Fruit fly (Drosophila melanogaster) whole organism, prepupa: ENCODE results near the gene M1BP.
A peak's percentile ranks its signal among the peaks of the same experiment; 100 is the strongest.

Experiments used
- Blimp-1 ChIP-seq: fragments of 200-800 bp; sonication (Bioruptor generic); optimal IDR thresholded peaks from 3 replicates; lab custom pipeline; 2017; ENCODE audit warnings: missing biosample characterization, missing genetic modification characterization, mild to moderate bottlenecking, moderate library complexity, missing genetic modification reagents
- CG10631 ChIP-seq: fragments of 200-800 bp; sonication (Bioruptor generic); optimal IDR thresholded peaks from 2 replicates; lab custom pipeline; 2016; ENCODE audit warnings: missing biosample characterization, missing genetic modification characterization
- CG10669 ChIP-seq: fragments of 200-800 bp; sonication (Bioruptor generic); optimal IDR thresholded peaks from 3 replicates; lab custom pipeline; 2018; ENCODE audit warnings: missing biosample characterization, mild to moderate bottlenecking, missing genetic modification characterization, moderate library complexity
- CG11294 ChIP-seq: fragments of 200-800 bp; sonication (Bioruptor generic); IDR thresholded peaks from 2 replicates; pipeline ENCODE4 v1.3.6; 2022; ENCODE audit warnings: missing biosample characterization, missing genetic modification characterization
- CG11902 ChIP-seq: fragments of 200-800 bp; sonication (Bioruptor generic); optimal IDR thresholded peaks from 3 replicates; lab custom pipeline; 2016; ENCODE audit warnings: missing biosample characterization, missing genetic modification characterization
- CG1621 ChIP-seq: fragments of 200-800 bp; sonication (Bioruptor generic); optimal IDR thresholded peaks from 3 replicates; lab custom pipeline; 2018; ENCODE audit warnings: missing biosample characterization, mild to moderate bottlenecking, missing genetic modification characterization
- CG3032 ChIP-seq: fragments of 200-800 bp; optimal IDR thresholded peaks from 2 replicates; lab custom pipeline; 2019; ENCODE audit warnings: missing biosample characterization, mild to moderate bottlenecking, missing genetic modification characterization, moderate library complexity
- CG31627 ChIP-seq: fragments of 200-800 bp; sonication (Bioruptor generic); optimal IDR thresholded peaks from 3 replicates; lab custom pipeline; 2016; ENCODE audit warnings: missing biosample characterization, missing genetic modification characterization
- CG32006 ChIP-seq: fragments of 200-800 bp; sonication (Bioruptor generic); optimal IDR thresholded peaks from 3 replicates; lab custom pipeline; 2017; ENCODE audit warnings: missing biosample characterization, mild to moderate bottlenecking, missing genetic modification characterization
- CG34406 ChIP-seq: fragments of 200-800 bp; sonication (Bioruptor generic); optimal IDR thresholded peaks from 3 replicates; lab custom pipeline; 2016; ENCODE audit warnings: missing biosample characterization, missing genetic modification characterization
- CG3919 ChIP-seq: fragments of 200-800 bp; sonication (Bioruptor generic); optimal IDR thresholded peaks from 3 replicates; lab custom pipeline; 2016; ENCODE audit warnings: missing biosample characterization, missing genetic modification characterization
- CG4318 ChIP-seq: fragments of 200-800 bp; sonication (Bioruptor generic); optimal IDR thresholded peaks from 3 replicates; lab custom pipeline; 2017; ENCODE audit warnings: missing biosample characterization, mild to moderate bottlenecking, missing genetic modification characterization
- CG6276 ChIP-seq: fragments of 200-800 bp; sonication (Bioruptor generic); optimal IDR thresholded peaks from 2 replicates; lab custom pipeline; 2017; ENCODE audit warnings: missing biosample characterization, mild to moderate bottlenecking, missing genetic modification characterization
- CG6792 ChIP-seq: fragments of 200-800 bp; sonication (Bioruptor generic); optimal IDR thresholded peaks from 3 replicates; lab custom pipeline; 2016; ENCODE audit warnings: missing biosample characterization, missing genetic modification characterization
- CG6808 ChIP-seq: fragments of 200-800 bp; sonication (Bioruptor generic); optimal IDR thresholded peaks from 3 replicates; lab custom pipeline; 2017; ENCODE audit warnings: missing biosample characterization, missing genetic modification characterization, mild to moderate bottlenecking, moderate library complexity, missing genetic modification reagents
- CG6854 ChIP-seq: fragments of 200-800 bp; sonication (Bioruptor generic); optimal IDR thresholded peaks from 2 replicates; lab custom pipeline; 2017; ENCODE audit warnings: missing biosample characterization, mild to moderate bottlenecking, missing genetic modification characterization
- CG7368 ChIP-seq: fragments of 200-800 bp; sonication (Bioruptor generic); optimal IDR thresholded peaks from 3 replicates; lab custom pipeline; 2016; ENCODE audit warnings: missing biosample characterization, missing genetic modification characterization
- CG8119 ChIP-seq: fragments of 200-800 bp; sonication (Bioruptor generic); IDR thresholded peaks from 3 replicates; pipeline ENCODE4 v1.3.6; 2022; ENCODE audit warnings: missing biosample characterization, missing genetic modification characterization
- CG8319 ChIP-seq: fragments of 200-800 bp; sonication (Bioruptor generic); optimal IDR thresholded peaks from 3 replicates; lab custom pipeline; 2016; ENCODE audit warnings: missing biosample characterization, missing genetic modification characterization
- CG9139 ChIP-seq: fragments of 200-800 bp; sonication (Bioruptor generic); optimal IDR thresholded peaks from 3 replicates; lab custom pipeline; 2017; ENCODE audit warnings: missing biosample characterization, mild to moderate bottlenecking, missing genetic modification characterization
- Eip75B ChIP-seq: fragments of 200-800 bp; sonication (Bioruptor generic); optimal IDR thresholded peaks from 3 replicates; lab custom pipeline; 2016; ENCODE audit warnings: missing biosample characterization, missing genetic modification characterization
- Eip78C ChIP-seq: fragments of 200-800 bp; sonication (Bioruptor generic); peaks from one replicate; lab custom pipeline; 2016; ENCODE audit warnings: missing biosample characterization, missing genetic modification characterization
- Eip93F ChIP-seq: fragments of 200-800 bp; sonication (Bioruptor generic); optimal IDR thresholded peaks from 2 replicates; lab custom pipeline; 2016; ENCODE audit warnings: missing biosample characterization, mild to moderate bottlenecking, missing genetic modification characterization
- Ets21C ChIP-seq: fragments of 200-800 bp; sonication (Bioruptor generic); optimal IDR thresholded peaks from 3 replicates; lab custom pipeline; 2016; ENCODE audit warnings: missing biosample characterization, missing genetic modification characterization
- Gug ChIP-seq: fragments of 200-800 bp; sonication (Bioruptor generic); IDR thresholded peaks from 2 replicates; pipeline ENCODE4 v1.3.6; 2022; ENCODE audit warnings: missing biosample characterization, missing genetic modification characterization
- Hr38 ChIP-seq: sonication (Bioruptor generic); optimal IDR thresholded peaks from 2 replicates; lab custom pipeline; 2016; ENCODE audit warnings: missing biosample characterization, missing genetic modification characterization
- Hr39 ChIP-seq: fragments of 200-800 bp; sonication (Bioruptor generic); optimal IDR thresholded peaks from 2 replicates; lab custom pipeline; 2016; ENCODE audit warnings: missing biosample characterization, missing genetic modification characterization
- Hr4 ChIP-seq: fragments of 200-800 bp; sonication (Bioruptor generic); optimal IDR thresholded peaks from 3 replicates; lab custom pipeline; 2016; ENCODE audit warnings: missing biosample characterization, missing genetic modification characterization
- Lpt ChIP-seq: fragments of 200-800 bp; sonication (Bioruptor generic); optimal IDR thresholded peaks from 3 replicates; lab custom pipeline; 2016; ENCODE audit warnings: missing biosample characterization, missing genetic modification characterization
- Met ChIP-seq: fragments of 200-800 bp; sonication (Bioruptor generic); optimal IDR thresholded peaks from 3 replicates; lab custom pipeline; 2016; ENCODE audit warnings: missing biosample characterization, missing genetic modification characterization
- Smox ChIP-seq: fragments of 200-800 bp; sonication (Bioruptor generic); optimal IDR thresholded peaks from 3 replicates; lab custom pipeline; 2016; ENCODE audit warnings: missing biosample characterization, missing genetic modification characterization
- Sox102F ChIP-seq: fragments of 200-800 bp; sonication (Bioruptor generic); optimal IDR thresholded peaks from 2 replicates; lab custom pipeline; 2016; ENCODE audit warnings: missing biosample characterization, mild to moderate bottlenecking, missing genetic modification characterization
- Sox14 ChIP-seq: fragments of 200-800 bp; sonication (Bioruptor generic); optimal IDR thresholded peaks from 3 replicates; lab custom pipeline; 2016; ENCODE audit warnings: missing biosample characterization, missing genetic modification characterization
- acj6 ChIP-seq: fragments of 200-800 bp; sonication (Bioruptor generic); optimal IDR thresholded peaks from 3 replicates; lab custom pipeline; 2016; ENCODE audit warnings: missing biosample characterization, missing genetic modification characterization
- cyc ChIP-seq: fragments of 200-800 bp; sonication (Bioruptor generic); optimal IDR thresholded peaks from 3 replicates; lab custom pipeline; 2016; ENCODE audit warnings: missing biosample characterization, missing genetic modification characterization
- dsx ChIP-seq: fragments of 200-800 bp; optimal IDR thresholded peaks from 3 replicates; lab custom pipeline; 2019; ENCODE audit warnings: missing biosample characterization, mild to moderate bottlenecking, missing genetic modification characterization, moderate library complexity; ENCODE audit not compliant: poor library complexity, severe bottlenecking
- eg ChIP-seq: fragments of 200-800 bp; sonication (Bioruptor generic); IDR thresholded peaks from 3 replicates; pipeline ENCODE4 v1.3.6; 2022; ENCODE audit warnings: missing biosample characterization, missing genetic modification characterization
- esn ChIP-seq: fragments of 200-800 bp; sonication (Bioruptor generic); optimal IDR thresholded peaks from 2 replicates; lab custom pipeline; 2016; ENCODE audit warnings: missing biosample characterization, mild to moderate bottlenecking, missing genetic modification characterization, moderate library complexity
- fd85E ChIP-seq: fragments of 200-800 bp; sonication (Bioruptor generic); optimal IDR thresholded peaks from 3 replicates; lab custom pipeline; 2016; ENCODE audit warnings: missing biosample characterization, missing genetic modification characterization
- fkh ChIP-seq: fragments of 200-800 bp; sonication (Bioruptor generic); optimal IDR thresholded peaks from 3 replicates; lab custom pipeline; 2017; ENCODE audit warnings: missing biosample characterization, mild to moderate bottlenecking, missing genetic modification characterization, moderate library complexity
- lz ChIP-seq: fragments of 200-800 bp; sonication (Bioruptor generic); optimal IDR thresholded peaks from 3 replicates; lab custom pipeline; 2016; ENCODE audit warnings: missing biosample characterization, missing genetic modification characterization
- net ChIP-seq: fragments of 200-800 bp; sonication (Bioruptor generic); optimal IDR thresholded peaks from 3 replicates; lab custom pipeline; 2016; ENCODE audit warnings: missing biosample characterization, missing genetic modification characterization
- pdm3 ChIP-seq: fragments of 200-800 bp; sonication (Bioruptor generic); optimal IDR thresholded peaks from 3 replicates; lab custom pipeline; 2016; ENCODE audit warnings: missing biosample characterization, missing genetic modification characterization
- salr ChIP-seq, 2 experiments: fragments of 200-800 bp; sonication (Bioruptor generic); optimal IDR thresholded peaks; 3 replicates each; lab custom pipeline; 2016 to 2018; ENCODE audit warnings: missing biosample characterization in 2 of 2, missing genetic modification characterization in 2 of 2, mild to moderate bottlenecking in 1 of 2
- spab ChIP-seq: fragments of 200-800 bp; sonication (Bioruptor generic); optimal IDR thresholded peaks from 2 replicates; lab custom pipeline; 2017; ENCODE audit warnings: missing biosample characterization, mild to moderate bottlenecking, missing genetic modification characterization, missing genetic modification reagents
- svp ChIP-seq: fragments of 200-800 bp; sonication (Bioruptor generic); peaks from one replicate; lab custom pipeline; 2016; ENCODE audit warnings: missing biosample characterization, missing genetic modification characterization
- topi ChIP-seq: fragments of 200-800 bp; sonication (Bioruptor generic); optimal IDR thresholded peaks from 3 replicates; lab custom pipeline; 2016; ENCODE audit warnings: missing biosample characterization, missing genetic modification characterization
- vri ChIP-seq: fragments of 200-800 bp; sonication (Bioruptor generic); optimal IDR thresholded peaks from 3 replicates; lab custom pipeline; 2016; ENCODE audit warnings: missing biosample characterization, mild to moderate bottlenecking, missing genetic modification characterization

Gene M1BP

DNA sequence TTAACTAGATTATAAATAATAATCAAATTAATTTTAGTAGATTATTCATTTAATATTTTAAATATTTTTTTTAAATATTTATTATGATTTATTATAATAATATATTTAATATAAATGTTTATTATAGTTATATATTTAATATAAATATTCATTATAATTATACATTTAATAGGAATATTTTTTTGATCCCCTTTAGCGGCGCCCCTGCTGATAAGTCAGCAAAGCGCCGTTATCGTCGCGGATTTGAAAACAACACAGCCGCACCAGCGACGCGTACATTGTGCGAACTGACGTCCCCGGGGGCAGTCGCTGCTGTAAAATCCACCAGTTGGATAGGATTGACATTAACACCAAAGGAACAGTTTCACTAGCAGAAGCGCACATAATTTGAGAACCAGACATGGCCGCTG, 18.8 kb downstream of the M1BP start, which contains the start of gene CG8112 (continued):
- TF ChIP-seq CG10669 (GFP tag; lab: Kevin White, UChicago) (no peak), fkh (GFP tag; lab: Kevin White, UChicago) (peak; percentile 9), Hr4 (no peak), net (GFP tag; lab: Kevin White, UChicago) (no peak), Hr38 (GFP tag; lab: Kevin White, UChicago) (no peak), svp (peak; percentile 78), lz (GFP tag; lab: Kevin White, UChicago) (no peak), acj6 (peak; percentile 27), Lpt (GFP tag; lab: Kevin White, UChicago) (no peak), CG32006 (GFP tag; lab: Kevin White, UChicago) (peak; percentile 74), dsx (GFP tag; lab: Kevin White, UChicago) (peak; percentile 21), CG4318 (GFP tag; lab: Kevin White, UChicago) (no peak), Met (GFP tag; lab: Kevin White, UChicago) (no peak), CG3919 (GFP tag; lab: Kevin White, UChicago) (peak; percentile 34), Sox102F (GFP tag; lab: Kevin White, UChicago) (no peak)

DNA sequence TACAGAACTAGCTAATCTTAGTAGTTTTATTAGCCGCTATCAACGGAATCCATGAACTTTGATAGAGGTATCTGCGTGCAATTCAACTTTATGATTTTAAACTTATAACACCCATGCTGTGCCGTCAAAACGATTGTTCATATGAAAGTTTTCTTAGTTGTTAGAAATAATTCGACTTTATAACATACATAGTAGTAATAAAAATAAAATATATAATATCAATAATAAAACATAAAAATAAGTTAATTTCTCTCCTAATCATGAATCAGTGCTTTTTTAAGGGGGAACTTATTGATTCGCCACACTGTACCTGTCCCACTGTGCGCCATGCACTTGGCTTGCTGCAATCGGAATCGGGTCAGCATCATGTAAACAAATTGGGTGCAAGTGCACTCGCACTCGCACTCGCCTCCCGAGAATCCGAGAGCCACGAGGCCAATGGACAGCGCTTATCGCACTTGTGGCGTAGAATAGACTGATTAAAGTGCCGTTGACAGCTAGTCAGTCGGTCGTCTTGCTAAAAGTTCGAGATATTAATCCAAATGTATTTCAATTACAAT, 19.5 kb downstream of the M1BP start:
- TF ChIP-seq topi (GFP tag; lab: Kevin White, UChicago) (no peak), Eip93F (GFP tag; lab: Kevin White, UChicago) (peak; percentile 2), vri (GFP tag; lab: Kevin White, UChicago) (peak; percentile 42), CG11902 (GFP tag; lab: Kevin White, UChicago) (no peak), cyc (GFP tag; lab: Kevin White, UChicago) (no peak), CG6792 (GFP tag; lab: Kevin White, UChicago) (no peak), pdm3 (no peak), Hr38 (GFP tag; lab: Kevin White, UChicago) (no peak), net (GFP tag; lab: Kevin White, UChicago) (peak; percentile 8), CG32006 (GFP tag; lab: Kevin White, UChicago) (no peak), CG8119 (GFP tag; lab: Robert Waterston, UW) (peak; percentile 24; the same call in 2 of the 3 replicates), Lpt (GFP tag; lab: Kevin White, UChicago) (no peak), CG10669 (GFP tag; lab: Kevin White, UChicago) (no peak), salr (GFP tag; optimal IDR thresholded peaks at IDR 0.05; lab: Kevin White, UChicago) (no peak), CG31627 (GFP tag; lab: Kevin White, UChicago) (no peak), Smox (GFP tag; lab: Kevin White, UChicago) (no peak), CG6808 (GFP tag; lab: Kevin White, UChicago) (no peak), Blimp-1 (GFP tag; lab: Kevin White, UChicago) (no peak), Sox14 (no peak), CG9139 (GFP tag; lab: Kevin White, UChicago) (no peak), CG6854 (GFP tag; lab: Kevin White, UChicago) (no peak), fd85E (no peak), CG10631 (no peak), Sox102F (GFP tag; lab: Kevin White, UChicago) (no peak), acj6 (no peak), Hr39 (GFP tag; lab: Kevin White, UChicago) (no peak), CG4318 (GFP tag; lab: Kevin White, UChicago) (no peak), esn (GFP tag; lab: Kevin White, UChicago) (no peak), CG3032 (no peak), Ets21C (no peak), svp (peak; percentile 92), CG1621 (tag; lab: Kevin White, UChicago) (no peak), eg (GFP tag; lab: Robert Waterston, UW) (no peak), CG11294 (GFP tag; lab: Robert Waterston, UW) (no peak), fkh (GFP tag; lab: Kevin White, UChicago) (no peak), CG34406 (GFP tag; lab: Kevin White, UChicago) (no peak), spab (GFP tag; lab: Kevin White, UChicago) (no peak), CG6276 (peak; percentile 7), Eip78C (GFP tag; lab: Kevin White, UChicago) (peak; percentile 42), Eip75B (GFP tag; lab: Kevin White, UChicago) (peak; percentile 34), CG3919 (GFP tag; lab: Kevin White, UChicago) (peak; percentile 6), Gug (GFP tag; lab: Robert Waterston, UW) (no peak), CG8319 (GFP tag; lab: Kevin White, UChicago) (no peak), dsx (GFP tag; lab: Kevin White, UChicago) (no peak), CG7368 (GFP tag; lab: Kevin White, UChicago) (no peak)
